Worm (Caenorhabditis elegans) whole organism, L2 larva: Measurements from ENCODE around the gene cyp-34A10.

Source experiments
- ama-1 ChIP-seq: fragments of 150-350 bp; optimal IDR thresholded peaks from 2 replicates; lab custom pipeline; 2018; ENCODE audit warnings: inconsistent platforms
- mbf-1 ChIP-seq: sonication (generic microtip); optimal IDR thresholded peaks from 2 replicates; lab custom pipeline; 2017; ENCODE audit warnings: missing biosample characterization, missing genetic modification characterization
- skn-1 ChIP-seq: sonication (generic microtip); optimal IDR thresholded peaks from 2 replicates; lab custom pipeline; 2017; ENCODE audit warnings: missing biosample characterization, missing genetic modification characterization
- snpc-4 ChIP-seq: fragments of 150-350 bp; optimal IDR thresholded peaks from 2 replicates; lab custom pipeline; 2014; ENCODE audit warnings: missing biosample characterization, missing genetic modification characterization

ce11 chrV:3992334-3992733, 19.5 kb upstream of the cyp-34A10 start:
- TF ChIP-seq mbf-1 (tag; lab: Kevin White, UChicago) (no peak), skn-1 (tag; lab: Kevin White, UChicago) (no peak), ama-1 (lab: Kevin White, UChicago) (no peak), snpc-4 (tag; lab: Kevin White, UChicago) (no peak)
